Worm (Caenorhabditis elegans) whole organism, late embryonic: ENCODE data around the gene T08G3.11.

Experiments used
- C08G9.2 ChIP-seq: sonication (generic microtip); optimal IDR thresholded peaks from 2 replicates; lab custom pipeline; 2016; ENCODE audit warnings: mild to moderate bottlenecking, missing genetic modification characterization, moderate library complexity, missing compliant biosample characterization
- C38D4.7 ChIP-seq: fragments of 200-800 bp; sonication (Bioruptor generic); optimal IDR thresholded peaks from 2 replicates; lab custom pipeline; 2018; ENCODE audit warnings: mild to moderate bottlenecking, missing genetic modification characterization, moderate library complexity, missing compliant biosample characterization
- K09A11.1 ChIP-seq: sonication (generic microtip); optimal IDR thresholded peaks from 2 replicates; lab custom pipeline; 2017; ENCODE audit warnings: antibody characterized with exemption, mild to moderate bottlenecking, missing genetic modification characterization, missing compliant biosample characterization; ENCODE audit not compliant: insufficient read depth
- T23F11.4 ChIP-seq: fragments of 200-800 bp; sonication (Bioruptor generic); optimal IDR thresholded peaks from 2 replicates; lab custom pipeline; 2018; ENCODE audit warnings: mild to moderate bottlenecking, missing genetic modification characterization, missing compliant biosample characterization
- Y22D7AL.16 ChIP-seq: sonication (generic microtip); optimal IDR thresholded peaks from 2 replicates; lab custom pipeline; 2016; ENCODE audit warnings: missing genetic modification characterization, missing compliant biosample characterization
- ahr-1 ChIP-seq: sonication (generic microtip); optimal IDR thresholded peaks from 2 replicates; lab custom pipeline; 2016; ENCODE audit warnings: missing genetic modification characterization, missing compliant biosample characterization
- ceh-14 ChIP-seq: sonication (generic microtip); optimal IDR thresholded peaks from 2 replicates; lab custom pipeline; 2016; ENCODE audit warnings: missing genotype, missing genetic modification characterization, missing compliant biosample characterization
- ceh-22 ChIP-seq: sonication (generic microtip); optimal IDR thresholded peaks from 2 replicates; lab custom pipeline; 2017; ENCODE audit warnings: missing biosample characterization, missing genetic modification characterization
- ceh-30 ChIP-seq: fragments of 150-350 bp; optimal IDR thresholded peaks from 2 replicates; lab custom pipeline; 2014; ENCODE audit warnings: missing biosample characterization, missing genetic modification characterization
- ceh-31 ChIP-seq: sonication (generic microtip); optimal IDR thresholded peaks from 2 replicates; lab custom pipeline; 2016; ENCODE audit warnings: missing genetic modification characterization, missing compliant biosample characterization
- ceh-34 ChIP-seq: sonication (generic microtip); optimal IDR thresholded peaks from 2 replicates; lab custom pipeline; 2016; ENCODE audit warnings: mild to moderate bottlenecking, missing genetic modification characterization, missing compliant biosample characterization
- ceh-45 ChIP-seq: fragments of 200-800 bp; sonication (Bioruptor generic); IDR thresholded peaks from 2 replicates; pipeline ENCODE4 v1.3.6; 2022; ENCODE audit warnings: missing genetic modification reagents, missing genetic modification characterization, missing compliant biosample characterization
- ceh-48 ChIP-seq: sonication (generic microtip); optimal IDR thresholded peaks from 2 replicates; lab custom pipeline; 2016; ENCODE audit warnings: missing genetic modification characterization, inconsistent platforms, missing compliant biosample characterization
- dmd-4 ChIP-seq: sonication (generic microtip); optimal IDR thresholded peaks from 2 replicates; lab custom pipeline; 2016; ENCODE audit warnings: borderline replicate concordance, missing genetic modification characterization, missing compliant biosample characterization
- dve-1 ChIP-seq: sonication (generic microtip); optimal IDR thresholded peaks from 2 replicates; lab custom pipeline; 2017; ENCODE audit warnings: antibody characterized with exemption, mild to moderate bottlenecking, missing genetic modification characterization, missing compliant biosample characterization
- elt-2 ChIP-seq: sonication (generic microtip); optimal IDR thresholded peaks from 2 replicates; lab custom pipeline; 2016; ENCODE audit warnings: missing genetic modification reagents, missing genetic modification characterization, missing compliant biosample characterization
- elt-4 ChIP-seq: sonication (generic microtip); optimal IDR thresholded peaks from 2 replicates; lab custom pipeline; 2016; ENCODE audit warnings: missing genetic modification characterization, missing compliant biosample characterization
- hlh-6 ChIP-seq: sonication (generic microtip); optimal IDR thresholded peaks from 2 replicates; lab custom pipeline; 2016; ENCODE audit warnings: missing genotype, missing genetic modification characterization, missing compliant biosample characterization
- hlh-8 ChIP-seq: sonication (generic microtip); optimal IDR thresholded peaks from 2 replicates; lab custom pipeline; 2016; ENCODE audit warnings: missing genotype, missing genetic modification characterization, missing compliant biosample characterization
- lin-11 ChIP-seq: fragments of 200-800 bp; sonication (Bioruptor generic); optimal IDR thresholded peaks from 2 replicates; lab custom pipeline; 2018; ENCODE audit warnings: mild to moderate bottlenecking, missing genetic modification characterization, missing compliant biosample characterization
- madf-2 ChIP-seq: sonication (generic microtip); optimal IDR thresholded peaks from 2 replicates; lab custom pipeline; 2017; ENCODE audit warnings: missing genetic modification characterization, missing compliant biosample characterization
- nhr-11 ChIP-seq: fragments of 150-350 bp; optimal IDR thresholded peaks from 2 replicates; lab custom pipeline; 2014; ENCODE audit warnings: missing biosample characterization, missing genetic modification characterization
- pha-4 ChIP-seq: fragments of 150-350 bp; optimal IDR thresholded peaks from 2 replicates; lab custom pipeline; 2018; ENCODE audit warnings: missing biosample characterization, missing genetic modification reagents, missing genetic modification characterization
- pqm-1 ChIP-seq: sonication (generic microtip); optimal IDR thresholded peaks from 2 replicates; lab custom pipeline; 2016; ENCODE audit warnings: missing genetic modification characterization, missing compliant biosample characterization
- rnt-1 ChIP-seq: sonication (generic microtip); optimal IDR thresholded peaks from 2 replicates; lab custom pipeline; 2016; ENCODE audit warnings: missing genetic modification characterization, missing compliant biosample characterization
- sdc-2 ChIP-seq: sonication (generic microtip); optimal IDR thresholded peaks from 2 replicates; lab custom pipeline; 2016; ENCODE audit warnings: missing genotype, missing genetic modification characterization, missing compliant biosample characterization
- sox-2 ChIP-seq: fragments of 200-800 bp; sonication (Bioruptor generic); IDR thresholded peaks from 2 replicates; pipeline ENCODE4 v1.3.6; 2022; ENCODE audit warnings: missing genetic modification reagents, missing genetic modification characterization, missing compliant biosample characterization
- syd-9 ChIP-seq: sonication (generic microtip); optimal IDR thresholded peaks from 2 replicates; lab custom pipeline; 2016; ENCODE audit warnings: mild to moderate bottlenecking, missing genetic modification characterization, moderate library complexity, missing compliant biosample characterization
- tbx-7 ChIP-seq: sonication (generic microtip); optimal IDR thresholded peaks from 2 replicates; lab custom pipeline; 2016; ENCODE audit warnings: missing genotype, missing genetic modification characterization, missing compliant biosample characterization
- unc-3 ChIP-seq, 2 experiments: fragments of 200-800 bp in 1 of 2; sonication (Bioruptor generic) in 1 of 2; sonication (generic microtip) in 1 of 2; conservative IDR thresholded peaks in 1 of 2; optimal IDR thresholded peaks in 1 of 2; 2 replicates each; pipeline versions ENCODE4 v1.3.6 to Lab custom; 2016 to 2022; ENCODE audit warnings: missing compliant biosample characterization in 2 of 2, missing genetic modification characterization in 2 of 2, missing genetic modification reagents in 1 of 2
- unc-86 ChIP-seq: sonication (generic microtip); optimal IDR thresholded peaks from 2 replicates; lab custom pipeline; 2016; ENCODE audit warnings: missing genetic modification characterization, missing compliant biosample characterization
- ztf-16 ChIP-seq: sonication (generic microtip); optimal IDR thresholded peaks from 2 replicates; lab custom pipeline; 2017; ENCODE audit warnings: missing genetic modification characterization, missing compliant biosample characterization

Gene T08G3.11

ce11 chrV:16433471-16433870 is 45.7 kb downstream of the T08G3.11 start, which contains the start of gene clec-234:
clec-234 (minus strand) TSS chrV:16433571.
- TF ChIP-seq dmd-4 (tag; lab: Kevin White, UChicago) (no peak), unc-3 (GFP tag; conservative IDR thresholded peaks at IDR 0.05; lab: Robert Waterston, UW) (no peak), unc-3 (tag; optimal IDR thresholded peaks at IDR 0.05; lab: Kevin White, UChicago) (no peak), syd-9 (tag; lab: Kevin White, UChicago) (no peak), sox-2 (GFP tag; lab: Robert Waterston, UW) (no peak), hlh-8 (tag; lab: Kevin White, UChicago) (no peak), ceh-31 (tag; lab: Kevin White, UChicago) (no peak), dve-1 (tag; lab: Kevin White, UChicago) (no peak), pha-4 (no peak), C38D4.7 (GFP tag; lab: Kevin White, UChicago) (no peak), sdc-2 (tag; lab: Kevin White, UChicago) (no peak)

DNA sequence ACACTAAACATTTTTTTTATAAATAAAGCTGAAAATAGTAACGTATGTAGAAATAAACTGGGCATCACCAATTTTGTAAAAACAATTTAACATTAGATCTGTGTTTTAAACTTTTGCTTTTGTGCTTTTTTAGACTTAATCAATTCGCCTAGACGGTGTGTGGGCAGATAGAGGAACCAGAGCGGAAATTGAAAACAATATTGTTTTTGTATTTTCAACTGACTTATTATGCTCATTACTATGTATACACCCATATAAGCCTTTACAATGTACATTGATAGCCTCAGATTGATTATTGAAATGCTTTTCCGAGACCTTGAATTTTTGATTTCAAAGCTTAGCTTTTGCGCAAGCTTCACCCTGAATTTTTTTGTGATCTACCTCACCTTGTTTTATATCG is 49.2 kb downstream of the T08G3.11 start, which contains the start of gene str-73:
str-73 (plus strand) TSS at position 301 of the 400 bp plus-strand sequence.
- TF ChIP-seq C08G9.2 (tag; lab: Kevin White, UChicago) (no peak), ceh-30 (tag; lab: Kevin White, UChicago) (no peak), unc-86 (tag; lab: Kevin White, UChicago) (no peak), ceh-14 (tag; lab: Kevin White, UChicago) (no peak), ceh-48 (tag; lab: Kevin White, UChicago) (no peak), pqm-1 (tag; lab: Kevin White, UChicago) (no peak), T23F11.4 (GFP tag; lab: Kevin White, UChicago) (no peak), ceh-22 (no peak), hlh-8 (tag; lab: Kevin White, UChicago) (no peak), K09A11.1 (tag; lab: Kevin White, UChicago) (no peak), ahr-1 (tag; lab: Kevin White, UChicago) (no peak), elt-2 (tag; lab: Kevin White, UChicago) (no peak), Y22D7AL.16 (tag; lab: Kevin White, UChicago) (no peak), hlh-6 (tag; lab: Kevin White, UChicago) (no peak), rnt-1 (tag; lab: Kevin White, UChicago) (no peak), ztf-16 (no peak), lin-11 (no peak), nhr-11 (tag; lab: Kevin White, UChicago) (no peak)
- TF ChIP-seq, all 69 proteins: peak for 0

ce11 chrV:16429503-16429902 is 49.7 kb downstream of the T08G3.11 start, which contains the start of gene F26D2.10:
F26D2.10 (minus strand) TSS chrV:16429603.
- TF ChIP-seq tbx-7 (tag; lab: Kevin White, UChicago), result no peak
- TF ChIP-seq ahr-1 (tag; lab: Kevin White, UChicago), result no peak
- TF ChIP-seq C08G9.2 (tag; lab: Kevin White, UChicago), result no peak
- no peak for TF ChIP-seq elt-4 (tag; lab: Kevin White, UChicago)
- TF ChIP-seq ceh-34 (tag; lab: Kevin White, UChicago), result no peak
- TF ChIP-seq ceh-45 (GFP tag; lab: Robert Waterston, UW), result no peak
- TF ChIP-seq madf-2 (tag; lab: Kevin White, UChicago), result no peak
